Worm (Caenorhabditis elegans) whole organism, L1 larva: ENCODE data around the gene col-118.

ENCODE experiments used
- C04F5.9 ChIP-seq: sonication (generic microtip); optimal IDR thresholded peaks from 2 replicates; lab custom pipeline; 2016; ENCODE audit warnings: missing genetic modification characterization, missing compliant biosample characterization
- C34B4.2 ChIP-seq: sonication (generic microtip); optimal IDR thresholded peaks from 2 replicates; lab custom pipeline; 2017; ENCODE audit warnings: mild to moderate bottlenecking, missing genetic modification characterization, missing compliant biosample characterization
- F16B12.6 ChIP-seq: fragments of 150-350 bp; optimal IDR thresholded peaks from 2 replicates; lab custom pipeline; 2014; ENCODE audit warnings: missing biosample characterization, missing genetic modification characterization
- aly-2 ChIP-seq: fragments of 150-350 bp; optimal IDR thresholded peaks from 2 replicates; lab custom pipeline; 2014; ENCODE audit warnings: missing biosample characterization, missing genetic modification characterization
- ama-1 ChIP-seq: fragments of 150-350 bp; optimal IDR thresholded peaks from 2 replicates; lab custom pipeline; 2014
- blmp-1 ChIP-seq: fragments of 150-350 bp; optimal IDR thresholded peaks from 2 replicates; lab custom pipeline; 2014; ENCODE audit warnings: missing biosample characterization, missing genetic modification characterization
- ceh-82 ChIP-seq, 3 experiments: fragments of 150-350 bp in 1 of 3; sonication (generic microtip) in 2 of 3; optimal IDR thresholded peaks; 2 replicates each; lab custom pipeline; 2014 to 2017; ENCODE audit warnings: missing biosample characterization in 3 of 3, missing genetic modification characterization in 3 of 3
- ceh-88 ChIP-seq: fragments of 200-800 bp; sonication (Bioruptor generic); IDR thresholded peaks from 2 replicates; pipeline ENCODE4 v1.3.6; 2022; ENCODE audit warnings: missing genetic modification characterization, missing compliant biosample characterization
- ceh-90 ChIP-seq: sonication (generic microtip); optimal IDR thresholded peaks from 2 replicates; lab custom pipeline; 2016; ENCODE audit warnings: missing genetic modification characterization, missing compliant biosample characterization
- ces-1 ChIP-seq: fragments of 150-350 bp; optimal IDR thresholded peaks from 2 replicates; lab custom pipeline; 2014; ENCODE audit warnings: missing biosample characterization, missing genetic modification reagents, missing genetic modification characterization
- dpl-1 ChIP-seq, 3 experiments: fragments of 150-350 bp in 2 of 3; sonication (generic microtip) in 1 of 3; optimal IDR thresholded peaks; 2 replicates each; lab custom pipeline; 2014 to 2017; ENCODE audit warnings: missing biosample characterization in 3 of 3, missing genetic modification characterization in 3 of 3, missing genetic modification reagents in 3 of 3
- efl-1 ChIP-seq, 4 experiments: fragments of 150-350 bp; optimal IDR thresholded peaks in 3 of 4; peaks in 1 of 4; 1 replicate in 1 of 4; 2 replicates in 3 of 4; lab custom pipeline; 2014; ENCODE audit warnings: missing biosample characterization in 2 of 4, missing genetic modification characterization in 2 of 4, missing genetic modification reagents in 2 of 4
- efl-3 ChIP-seq: fragments of 200-800 bp; sonication (Bioruptor generic); optimal IDR thresholded peaks from 2 replicates; lab custom pipeline; 2018; ENCODE audit warnings: mild to moderate bottlenecking, missing genetic modification characterization, missing compliant biosample characterization
- egl-27 ChIP-seq, 2 experiments: fragments of 150-350 bp in 1 of 2; sonication (generic microtip); optimal IDR thresholded peaks; 3 replicates each; lab custom pipeline; 2017 to 2018; ENCODE audit warnings: missing biosample characterization in 2 of 2, missing genetic modification characterization in 2 of 2, missing genetic modification reagents in 2 of 2
- elt-2 ChIP-seq: sonication (generic microtip); optimal IDR thresholded peaks from 2 replicates; lab custom pipeline; 2016; ENCODE audit warnings: missing genetic modification characterization, mild to moderate bottlenecking, inconsistent platforms, missing compliant biosample characterization, missing genetic modification reagents
- fkh-10 ChIP-seq: sonication (generic microtip); optimal IDR thresholded peaks from 2 replicates; lab custom pipeline; 2017; ENCODE audit warnings: missing biosample characterization, missing genetic modification reagents, missing genetic modification characterization
- hlh-17 ChIP-seq: fragments of 200-800 bp; sonication (Bioruptor generic); optimal IDR thresholded peaks from 2 replicates; lab custom pipeline; 2018; ENCODE audit warnings: missing genetic modification characterization, mild to moderate bottlenecking, missing compliant biosample characterization, moderate library complexity, borderline replicate concordance
- irx-1 ChIP-seq: sonication (generic microtip); optimal IDR thresholded peaks from 2 replicates; lab custom pipeline; 2016; ENCODE audit warnings: missing genetic modification characterization, missing compliant biosample characterization
- isw-1 ChIP-seq: fragments of 200-800 bp; sonication (Bioruptor generic); IDR thresholded peaks from 2 replicates; pipeline ENCODE4 v1.3.6; 2022; ENCODE audit warnings: missing genetic modification characterization, missing compliant biosample characterization
- jun-1 ChIP-seq: fragments of 150-350 bp; optimal IDR thresholded peaks from 2 replicates; lab custom pipeline; 2014; ENCODE audit warnings: missing biosample characterization, missing genetic modification reagents, missing genetic modification characterization
- lin-13 ChIP-seq: fragments of 150-350 bp; optimal IDR thresholded peaks from 2 replicates; lab custom pipeline; 2014; ENCODE audit warnings: missing biosample characterization, missing genetic modification reagents, missing genetic modification characterization
- lin-35 ChIP-seq, 2 experiments: fragments of 150-350 bp; optimal IDR thresholded peaks; 2 replicates each; lab custom pipeline; 2014; ENCODE audit warnings: missing biosample characterization in 2 of 2, missing genetic modification characterization in 2 of 2, missing genetic modification reagents in 2 of 2
- lir-3 ChIP-seq: sonication (generic microtip); optimal IDR thresholded peaks from 2 replicates; lab custom pipeline; 2016; ENCODE audit warnings: mild to moderate bottlenecking, missing genetic modification characterization, moderate library complexity, missing compliant biosample characterization; ENCODE audit not compliant: poor library complexity
- lsy-2 ChIP-seq, 2 experiments: fragments of 150-350 bp; optimal IDR thresholded peaks; 2 replicates each; lab custom pipeline; 2014; ENCODE audit warnings: missing biosample characterization in 2 of 2, missing genetic modification characterization in 2 of 2
- mab-9 ChIP-seq: fragments of 200-800 bp; sonication (Bioruptor generic); IDR thresholded peaks from 2 replicates; pipeline ENCODE4 v1.3.6; 2022; ENCODE audit warnings: missing genetic modification reagents, missing genetic modification characterization, missing compliant biosample characterization
- mdl-1 ChIP-seq, 2 experiments: fragments of 150-350 bp; optimal IDR thresholded peaks; 2 replicates each; lab custom pipeline; 2014 to 2017; ENCODE audit warnings: missing biosample characterization in 2 of 2, missing genetic modification characterization in 2 of 2, inconsistent platforms in 1 of 2
- nhr-12 ChIP-seq: sonication (generic microtip); optimal IDR thresholded peaks from 2 replicates; lab custom pipeline; 2017; ENCODE audit warnings: missing biosample characterization, missing genetic modification characterization
- nhr-19 ChIP-seq: fragments of 200-800 bp; sonication (Bioruptor generic); conservative IDR thresholded peaks from 2 replicates; pipeline ENCODE4 v1.3.6; 2022; ENCODE audit warnings: missing genetic modification characterization, missing compliant biosample characterization
- nhr-28 ChIP-seq: fragments of 150-350 bp; optimal IDR thresholded peaks from 2 replicates; lab custom pipeline; 2014; ENCODE audit warnings: missing biosample characterization, missing genetic modification characterization
- nhr-71 ChIP-seq: sonication (generic microtip); optimal IDR thresholded peaks from 2 replicates; lab custom pipeline; 2016; ENCODE audit warnings: mild to moderate bottlenecking, missing genetic modification characterization, moderate library complexity, missing compliant biosample characterization
- nhr-76 ChIP-seq: sonication (generic microtip); optimal IDR thresholded peaks from 2 replicates; lab custom pipeline; 2017; ENCODE audit warnings: missing biosample characterization, missing genetic modification characterization
- nhr-84 ChIP-seq: sonication (generic microtip); optimal IDR thresholded peaks from 2 replicates; lab custom pipeline; 2017; ENCODE audit warnings: missing biosample characterization, missing genetic modification characterization
- nhr-85 ChIP-seq: sonication (generic microtip); peaks from one replicate; lab custom pipeline; 2016; ENCODE audit warnings: missing genetic modification characterization, inconsistent platforms, missing compliant biosample characterization
- pag-3 ChIP-seq: sonication (generic microtip); optimal IDR thresholded peaks from 2 replicates; lab custom pipeline; 2017; ENCODE audit warnings: missing genetic modification characterization, mild to moderate bottlenecking, missing compliant biosample characterization, antibody characterized with exemption, borderline replicate concordance; ENCODE audit not compliant: insufficient read depth
- pqm-1 ChIP-seq: sonication (generic microtip); optimal IDR thresholded peaks from 3 replicates; lab custom pipeline; 2017; ENCODE audit warnings: missing biosample characterization, missing genetic modification characterization
- skn-1 ChIP-seq: fragments of 150-350 bp; optimal IDR thresholded peaks from 2 replicates; lab custom pipeline; 2014; ENCODE audit warnings: missing biosample characterization, missing genetic modification characterization
- sptf-1 ChIP-seq: fragments of 150-350 bp; optimal IDR thresholded peaks from 2 replicates; lab custom pipeline; 2014; ENCODE audit warnings: missing biosample characterization, missing genetic modification characterization
- swsn-7 ChIP-seq: sonication (generic microtip); optimal IDR thresholded peaks from 2 replicates; lab custom pipeline; 2016; ENCODE audit warnings: missing genetic modification characterization, missing compliant biosample characterization
- tbx-2 ChIP-seq: sonication (generic microtip); optimal IDR thresholded peaks from 2 replicates; lab custom pipeline; 2016; ENCODE audit warnings: missing genetic modification characterization, missing compliant biosample characterization
- tlp-1 ChIP-seq: fragments of 150-350 bp; optimal IDR thresholded peaks from 2 replicates; lab custom pipeline; 2014; ENCODE audit warnings: missing biosample characterization, missing genetic modification characterization
- unc-130 ChIP-seq: fragments of 150-350 bp; optimal IDR thresholded peaks from 2 replicates; lab custom pipeline; 2017; ENCODE audit warnings: missing biosample characterization, missing genetic modification characterization, inconsistent platforms
- unc-62 ChIP-seq: fragments of 150-350 bp; optimal IDR thresholded peaks from 2 replicates; lab custom pipeline; 2014; ENCODE audit warnings: missing biosample characterization, missing genetic modification reagents, missing genetic modification characterization
- unc-98 ChIP-seq: fragments of 200-800 bp; sonication (Bioruptor generic); IDR thresholded peaks from 2 replicates; pipeline ENCODE4 v1.3.6; 2022; ENCODE audit warnings: missing genetic modification characterization, missing compliant biosample characterization
- vab-15 ChIP-seq: sonication (generic microtip); optimal IDR thresholded peaks from 2 replicates; lab custom pipeline; 2017; ENCODE audit warnings: missing genotype, mild to moderate bottlenecking, missing genetic modification characterization, missing compliant biosample characterization
- ztf-11 ChIP-seq, 2 experiments: sonication (generic microtip); optimal IDR thresholded peaks; 2 replicates each; lab custom pipeline; 2016 to 2017; ENCODE audit warnings: missing genetic modification characterization in 2 of 2, missing biosample characterization in 1 of 2, missing compliant biosample characterization in 1 of 2
- ztf-4 ChIP-seq: fragments of 150-350 bp; optimal IDR thresholded peaks from 2 replicates; lab custom pipeline; 2014; ENCODE audit warnings: missing biosample characterization, missing genetic modification characterization

col-118 gene

DNA sequence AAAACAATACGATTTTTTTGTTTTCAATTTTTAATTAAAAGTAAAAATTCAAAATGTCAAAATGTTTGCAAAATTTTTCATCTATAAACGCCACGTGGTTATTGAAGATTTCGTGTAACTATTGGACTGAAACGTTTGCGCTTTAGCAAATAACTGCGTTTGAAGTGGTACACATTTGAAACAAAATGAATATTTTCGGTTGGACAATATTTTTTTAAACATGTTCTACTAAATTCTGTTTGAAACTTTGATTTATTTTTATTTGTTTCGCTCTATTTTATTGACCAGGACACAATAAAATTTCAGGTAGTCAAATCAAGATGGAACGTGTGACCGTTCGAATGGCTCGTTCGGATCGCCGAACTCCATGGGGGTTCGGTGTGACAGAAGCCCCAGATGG is 4.2 kb downstream of the col-118 start, which contains the start of gene alp-1:
Gene alp-1, plus strand, starts transcription at position 301 of the 400 bp plus-strand sequence.
- no peak for TF ChIP-seq skn-1
- TF ChIP-seq C34B4.2, result no peak
- TF ChIP-seq tbx-2 (tag; lab: Kevin White, UChicago), result no peak
- no peak for TF ChIP-seq dpl-1 (GFP tag; optimal IDR thresholded peaks at IDR 0.05; lab: Kevin White, UChicago)
- no peak for TF ChIP-seq mab-9 (GFP tag; lab: Robert Waterston, UW)
- no peak for TF ChIP-seq blmp-1 (tag; lab: Kevin White, UChicago)
- TF ChIP-seq aly-2 (tag; lab: Kevin White, UChicago), result no peak
- no peak for TF ChIP-seq lsy-2 (tag; optimal IDR thresholded peaks at IDR 0.05; lab: Kevin White, UChicago)
- no peak for TF ChIP-seq unc-130 (tag; lab: Kevin White, UChicago)
- TF ChIP-seq lin-13 (GFP tag; lab: Kevin White, UChicago), result no peak
- TF ChIP-seq pag-3 (tag; lab: Kevin White, UChicago), result no peak
- TF ChIP-seq nhr-71 (tag; lab: Kevin White, UChicago), result no peak
- TF ChIP-seq irx-1 (tag; lab: Kevin White, UChicago), result no peak
- no peak for TF ChIP-seq hlh-17 (GFP tag; lab: Kevin White, UChicago)
- TF ChIP-seq ceh-88 (GFP tag; lab: Robert Waterston, UW), result no peak
- TF ChIP-seq vab-15 (tag; lab: Kevin White, UChicago), result no peak
- TF ChIP-seq egl-27 (tag; optimal IDR thresholded peaks at IDR 0.05; lab: Kevin White, UChicago), result no peak

DNA sequence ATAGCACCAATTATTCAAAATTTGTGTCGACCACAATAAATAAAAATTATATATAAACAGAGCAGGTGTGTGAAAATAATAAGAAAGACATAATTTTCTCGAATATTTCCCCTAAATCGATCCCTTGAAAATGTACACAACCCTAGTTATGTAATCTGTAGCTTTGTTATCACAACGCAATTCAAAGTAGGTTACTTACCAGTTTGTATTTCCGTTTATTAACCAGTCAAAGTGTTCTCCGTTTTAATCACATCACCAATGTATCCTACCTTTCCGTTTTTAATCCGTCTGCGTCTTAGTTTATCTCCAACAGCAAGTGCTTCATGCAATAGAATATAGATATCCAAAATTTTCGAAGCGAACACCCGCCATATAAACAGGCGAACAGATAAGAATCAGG is 5.3 kb downstream of the col-118 start:
- no peak for TF ChIP-seq efl-1 (optimal IDR thresholded peaks at IDR 0.05; lab: Kevin White, UChicago)
- peak in 1 of 2 experiments; percentile 73 for TF ChIP-seq efl-1 (GFP tag; optimal IDR thresholded peaks at IDR 0.05 in 1 of 2; lab: Kevin White, UChicago)
- no peak for TF ChIP-seq ceh-82 (tag; optimal IDR thresholded peaks at IDR 0.05; lab: Kevin White, UChicago)
- no peak for TF ChIP-seq unc-98 (GFP tag; lab: Robert Waterston, UW)
- TF ChIP-seq F16B12.6 (tag; lab: Kevin White, UChicago), result no peak
- no peak for TF ChIP-seq jun-1 (tag; lab: Kevin White, UChicago)
- no peak for TF ChIP-seq efl-3 (GFP tag; lab: Kevin White, UChicago)
- no peak for TF ChIP-seq ztf-4 (tag; lab: Kevin White, UChicago)

- no peak for TF ChIP-seq fkh-10
- TF ChIP-seq ces-1 (GFP tag; lab: Kevin White, UChicago), result no peak
- TF ChIP-seq nhr-19 (GFP tag; lab: Robert Waterston, UW), result no peak
- no peak for TF ChIP-seq nhr-12 (tag; lab: Kevin White, UChicago)
- TF ChIP-seq unc-62 (GFP tag; lab: Kevin White, UChicago), result no peak
- TF ChIP-seq blmp-1 (tag; lab: Kevin White, UChicago), result no peak
- TF ChIP-seq dpl-1 (GFP tag; optimal IDR thresholded peaks at IDR 0.05; lab: Kevin White, UChicago), result no peak
- TF ChIP-seq nhr-28 (tag; lab: Kevin White, UChicago), result no peak
- no peak for TF ChIP-seq swsn-7 (tag; lab: Kevin White, UChicago)
- TF ChIP-seq tlp-1 (tag; lab: Kevin White, UChicago), result no peak
These were observed 7.9 kb downstream of the col-118 start, which contains the start of gene T11B7.5 for ce11 chrIV:8855963-8856362. Gene T11B7.5, minus strand, starts transcription at chrIV:8856063.

- TF ChIP-seq ztf-11 (tag; optimal IDR thresholded peaks at IDR 0.05; lab: Kevin White, UChicago), result no peak
- TF ChIP-seq nhr-85 (tag; lab: Kevin White, UChicago), result peak; percentile 85
- TF ChIP-seq isw-1 (GFP tag; lab: Robert Waterston, UW), result no peak
- TF ChIP-seq blmp-1 (tag; lab: Kevin White, UChicago), result peak; percentile 38
- TF ChIP-seq fkh-10, result no peak
- no peak for TF ChIP-seq lir-3 (tag; lab: Kevin White, UChicago)
- no peak for TF ChIP-seq nhr-84
- TF ChIP-seq ama-1, result no peak
- no peak for TF ChIP-seq vab-15 (tag; lab: Kevin White, UChicago)
- no peak for TF ChIP-seq ceh-90 (tag; lab: Kevin White, UChicago)
- no peak for TF ChIP-seq hlh-17 (GFP tag; lab: Kevin White, UChicago)
- no peak for TF ChIP-seq mdl-1 (tag; optimal IDR thresholded peaks at IDR 0.05; lab: Kevin White, UChicago)
- TF ChIP-seq sptf-1 (tag; lab: Kevin White, UChicago), result no peak
- TF ChIP-seq pqm-1, result no peak
- TF ChIP-seq lin-35 (GFP tag; optimal IDR thresholded peaks at IDR 0.05; lab: Kevin White, UChicago), result peak in 1 of 2 experiments; percentile 33
- TF ChIP-seq F16B12.6 (tag; lab: Kevin White, UChicago), result no peak
- no peak for TF ChIP-seq tlp-1 (tag; lab: Kevin White, UChicago)
- no peak for TF ChIP-seq elt-2 (tag; lab: Kevin White, UChicago)
- no peak for TF ChIP-seq nhr-76
- 0 out of 2 replicates have a peak, but pooled peaks have one; percentile 14 for TF ChIP-seq nhr-19 (GFP tag; lab: Robert Waterston, UW)
- no peak for TF ChIP-seq C04F5.9 (tag; lab: Kevin White, UChicago)
These were observed 16.7 kb downstream of the col-118 start for ce11 chrIV:8864672-8865071.
